Worm (Caenorhabditis elegans) whole organism, mixed stage, embryonic: ENCODE results near the gene C35D10.1.

Experiments used
- ces-1 ChIP-seq: fragments of 150-350 bp; optimal IDR thresholded peaks from 2 replicates; lab custom pipeline; 2014; ENCODE audit warnings: missing biosample characterization, missing genetic modification reagents, missing genetic modification characterization
- cnd-1 ChIP-seq: fragments of 200-800 bp; sonication (Bioruptor generic); optimal IDR thresholded peaks from 2 replicates; lab custom pipeline; 2018; ENCODE audit warnings: mild to moderate bottlenecking, missing genetic modification characterization, missing compliant biosample characterization
- lin-13 ChIP-seq: fragments of 150-350 bp; optimal IDR thresholded peaks from 2 replicates; lab custom pipeline; 2014; ENCODE audit warnings: missing biosample characterization, missing genetic modification characterization
- mep-1 ChIP-seq: fragments of 150-350 bp; optimal IDR thresholded peaks from 2 replicates; lab custom pipeline; 2017; ENCODE audit warnings: missing biosample characterization, missing genetic modification reagents, missing genetic modification characterization, inconsistent platforms
- nhr-76 ChIP-seq: sonication (generic microtip); optimal IDR thresholded peaks from 2 replicates; lab custom pipeline; 2017; ENCODE audit warnings: missing biosample characterization, missing genetic modification characterization
- unc-120 ChIP-seq: sonication (generic microtip); optimal IDR thresholded peaks from 2 replicates; lab custom pipeline; 2017; ENCODE audit warnings: missing genetic modification characterization, missing compliant biosample characterization; ENCODE audit not compliant: poor library complexity, severe bottlenecking
- unc-39 ChIP-seq: fragments of 150-350 bp; optimal IDR thresholded peaks from 2 replicates; lab custom pipeline; 2014; ENCODE audit warnings: missing biosample characterization, missing genetic modification characterization
- unc-62 ChIP-seq: fragments of 150-350 bp; optimal IDR thresholded peaks from 2 replicates; lab custom pipeline; 2014; ENCODE audit warnings: missing biosample characterization, missing genetic modification reagents, missing genetic modification characterization
- ztf-11 ChIP-seq: fragments of 150-350 bp; optimal IDR thresholded peaks from 2 replicates; lab custom pipeline; 2014; ENCODE audit warnings: missing biosample characterization, missing genetic modification characterization

- no peak for TF ChIP-seq unc-62 (GFP tag; lab: Kevin White, UChicago)
- no peak for TF ChIP-seq lin-13
- TF ChIP-seq unc-39 (tag; lab: Kevin White, UChicago): no peak
- no peak for TF ChIP-seq nhr-76 (tag; lab: Kevin White, UChicago)
- TF ChIP-seq mep-1 (tag; lab: Kevin White, UChicago): peak; percentile 23
- peak; percentile 5 for TF ChIP-seq ces-1 (GFP tag; lab: Kevin White, UChicago)
- TF ChIP-seq unc-120 (tag; lab: Kevin White, UChicago): no peak
- no peak for TF ChIP-seq cnd-1 (tag; lab: Kevin White, UChicago)
- TF ChIP-seq ztf-11 (tag; lab: Kevin White, UChicago): no peak
Observed at ce11 chrIII:4850139-4850538, 29.4 kb upstream of the C35D10.1 start, which contains the start of gene F26A1.1.
